Fruit fly (Drosophila melanogaster): ENCODE data around the gene brk.

Gene brk

DNA sequence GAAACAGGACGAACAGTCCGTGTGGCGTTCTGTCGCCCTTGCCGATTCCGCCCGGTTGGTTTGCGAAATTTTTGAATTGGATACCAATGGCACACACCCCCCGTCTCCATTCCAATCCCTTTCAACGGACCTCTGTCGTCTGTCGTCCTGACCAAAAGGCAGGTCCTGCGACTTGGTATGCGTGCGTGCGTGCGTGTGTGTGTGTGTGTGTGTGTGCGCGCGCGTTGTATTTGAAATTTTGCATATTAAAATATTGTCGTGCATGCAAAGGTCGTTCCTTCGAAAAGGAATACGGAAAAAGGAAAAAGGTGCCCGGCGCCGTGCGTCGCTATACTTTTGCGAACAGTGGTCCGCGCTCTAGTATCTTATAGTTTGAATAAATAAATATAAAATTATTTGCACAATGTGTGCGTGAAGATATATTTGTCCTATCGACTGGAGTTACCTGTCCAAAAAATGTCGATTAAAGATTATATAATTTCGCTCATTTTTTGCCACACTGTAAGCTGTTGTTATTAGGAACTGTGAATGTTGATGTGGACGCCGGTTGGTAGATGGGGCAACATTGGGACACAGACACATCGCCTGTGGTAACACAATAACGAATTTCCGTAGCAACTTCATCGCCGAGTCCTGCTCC is 36.2 kb upstream of the brk start (continued):
- no peak for TF ChIP-seq prd (optimal IDR thresholded peaks at IDR 0.05)
- peak; percentile 58; the same call in 2 of the 3 replicates for TF ChIP-seq prd (GFP tag; IDR thresholded peaks at IDR 0.05)
- TF ChIP-seq CG11696 (GFP tag; IDR thresholded peaks at IDR 0.05) = no peak
- no peak for TF ChIP-seq ind (GFP tag; optimal IDR thresholded peaks at IDR 0.05)
- peak in 1 of 2 experiments; percentile 7 for TF ChIP-seq Hr51 (GFP tag; optimal IDR thresholded peaks at IDR 0.05)
- no peak for TF ChIP-seq inv (GFP tag; IDR thresholded peaks at IDR 0.05; ENCODE audit: partially characterized antibody)
- TF ChIP-seq zfh1 (GFP tag; IDR thresholded peaks at IDR 0.05) = peak; percentile 60; the same call in 2 of the 3 replicates
- TF ChIP-seq gem (tag; optimal IDR thresholded peaks at IDR 0.05) = peak; percentile 27
- no peak for TF ChIP-seq salm (tag; optimal IDR thresholded peaks at IDR 0.05)
- no peak for TF ChIP-seq lmd (GFP tag; IDR thresholded peaks at IDR 0.05)
- no peak for TF ChIP-seq CG18764 (GFP tag; optimal IDR thresholded peaks at IDR 0.05)
- TF ChIP-seq CG13296 (GFP tag; optimal IDR thresholded peaks at IDR 0.05) = no peak
- 0 out of 2 replicates have a peak, but pooled peaks have one; percentile 10 for TF ChIP-seq CG31441 (GFP tag; IDR thresholded peaks at IDR 0.05)
- TF ChIP-seq zen (tag; optimal IDR thresholded peaks at IDR 0.05) = no peak
- 0 out of 3 replicates have a peak, but pooled peaks have one; percentile 34 for TF ChIP-seq tgo (GFP tag; IDR thresholded peaks at IDR 0.05)

DNA sequence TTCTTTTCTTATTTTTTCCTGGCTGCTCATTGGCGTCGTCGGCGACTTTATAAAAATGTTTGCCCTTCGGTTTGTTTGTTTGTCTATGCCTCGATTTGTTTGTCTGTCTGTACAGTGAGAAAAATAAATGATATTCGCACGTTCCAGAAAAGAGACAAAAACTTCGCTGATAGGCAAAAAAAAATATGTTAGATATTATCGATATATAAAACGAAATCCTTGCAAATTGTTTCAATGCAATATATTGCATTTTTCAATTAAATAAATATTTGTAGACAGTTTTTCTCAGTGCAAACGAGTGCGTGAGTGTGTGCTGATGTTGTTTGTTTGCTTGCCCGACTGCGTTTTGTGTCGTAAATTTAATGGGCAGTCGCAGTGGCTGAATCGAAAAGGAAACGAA is 30.7 kb upstream of the brk start:
- no peak for TF ChIP-seq Opbp (GFP tag; IDR thresholded peaks at IDR 0.05; ENCODE audit: partially characterized antibody)
- peak; percentile 45 for TF ChIP-seq CG17385 (GFP tag; optimal IDR thresholded peaks at IDR 0.05)
- no peak for TF ChIP-seq CG9876 (GFP tag; optimal IDR thresholded peaks at IDR 0.05)
- TF ChIP-seq pzg (GFP tag; optimal IDR thresholded peaks at IDR 0.05) = no peak
- TF ChIP-seq prd (optimal IDR thresholded peaks at IDR 0.05) = no peak
- TF ChIP-seq prd (GFP tag; IDR thresholded peaks at IDR 0.05) = peak; percentile 85
- TF ChIP-seq CG3726 (GFP tag; IDR thresholded peaks at IDR 0.05) = 0 out of 3 replicates have a peak, but pooled peaks have one; percentile 34
- peak; percentile 43 for TF ChIP-seq Sox100B (GFP tag; optimal IDR thresholded peaks at IDR 0.05)
- peak; percentile 71 for TF ChIP-seq tin (GFP tag; optimal IDR thresholded peaks at IDR 0.05)
- TF ChIP-seq zfh1 (GFP tag; IDR thresholded peaks at IDR 0.05) = peak; percentile 82
- peak; percentile 12 for TF ChIP-seq gcm2 (GFP tag; optimal IDR thresholded peaks at IDR 0.05)
- no peak for TF ChIP-seq Mrtf (GFP tag; IDR thresholded peaks at IDR 0.05)
- no peak for TF ChIP-seq emc (GFP tag; optimal IDR thresholded peaks at IDR 0.05)
- no peak for TF ChIP-seq knrl (GFP tag; IDR thresholded peaks at IDR 0.05; ENCODE audit: partially characterized antibody)
- TF ChIP-seq Nf-YA (GFP tag; IDR thresholded peaks at IDR 0.05) = no peak
- no peak for TF ChIP-seq cas (GFP tag; IDR thresholded peaks at IDR 0.05)
- peak; percentile 28 for TF ChIP-seq Dad (GFP tag; optimal IDR thresholded peaks at IDR 0.05)
- TF ChIP-seq stwl (tag; optimal IDR thresholded peaks at IDR 0.05) = peak; percentile 35
- TF ChIP-seq Ets65A (GFP tag) = no peak
- no peak for TF ChIP-seq sc (optimal IDR thresholded peaks at IDR 0.05)
- peak; percentile 51 for TF ChIP-seq sc (GFP tag; optimal IDR thresholded peaks at IDR 0.05)
- no peak for TF ChIP-seq toy (GFP tag; IDR thresholded peaks at IDR 0.05)
- peak; percentile 4 for TF ChIP-seq CG7745 (tag; optimal IDR thresholded peaks at IDR 0.05)
- TF ChIP-seq E2f1 (GFP tag; IDR thresholded peaks at IDR 0.05) = no peak
- TF ChIP-seq pita (GFP tag; optimal IDR thresholded peaks at IDR 0.05) = no peak
- 0 out of 2 replicates have a peak, but pooled peaks have one; percentile 28 for TF ChIP-seq Awh (GFP tag; IDR thresholded peaks at IDR 0.05)
- no peak for TF ChIP-seq NC2α (GFP tag; optimal IDR thresholded peaks at IDR 0.05)
- peak; percentile 5 for TF ChIP-seq Lhr (GFP tag; optimal IDR thresholded peaks at IDR 0.05)
- TF ChIP-seq peb (GFP tag; IDR thresholded peaks at IDR 0.05) = no peak
- peak; percentile 34 for TF ChIP-seq CG13624 (GFP tag; optimal IDR thresholded peaks at IDR 0.05)
- peak; percentile 62 for TF ChIP-seq CG4820 (GFP tag; optimal IDR thresholded peaks at IDR 0.05)
- TF ChIP-seq CG14050 (GFP tag; IDR thresholded peaks at IDR 0.05) = no peak
- no peak for TF ChIP-seq CG9797 (GFP tag; optimal IDR thresholded peaks at IDR 0.05)
- TF ChIP-seq CG15011 (GFP tag; optimal IDR thresholded peaks at IDR 0.05) = peak; percentile 33
- no peak for TF ChIP-seq fd3F (GFP tag; optimal IDR thresholded peaks at IDR 0.05)
- TF ChIP-seq cato (GFP tag; optimal IDR thresholded peaks at IDR 0.05; ENCODE audit: borderline replicate concordance) = peak; percentile 30
- TF ChIP-seq Atf-2 (GFP tag; optimal IDR thresholded peaks at IDR 0.05) = peak; percentile 53
